Worm (Caenorhabditis elegans) whole organism, L1 larva: Measurements from ENCODE around the gene sdz-19.

Experiments
- C04F5.9 ChIP-seq: sonication (generic microtip); optimal IDR thresholded peaks from 2 replicates; lab custom pipeline; 2016; ENCODE audit warnings: missing genetic modification characterization, missing compliant biosample characterization
- C16A3.4 ChIP-seq: fragments of 150-350 bp; optimal IDR thresholded peaks from 2 replicates; lab custom pipeline; 2014; ENCODE audit warnings: missing biosample characterization, missing genetic modification characterization
- aha-1 ChIP-seq: fragments of 150-350 bp; optimal IDR thresholded peaks from 2 replicates; lab custom pipeline; 2014; ENCODE audit warnings: missing biosample characterization, missing genetic modification characterization
- ama-1 ChIP-seq: fragments of 150-350 bp; optimal IDR thresholded peaks from 2 replicates; lab custom pipeline; 2014
- ceh-63 ChIP-seq: fragments of 200-800 bp; sonication (Bioruptor generic); optimal IDR thresholded peaks from 2 replicates; lab custom pipeline; 2018; ENCODE audit warnings: mild to moderate bottlenecking, missing genetic modification characterization, missing compliant biosample characterization
- ces-1 ChIP-seq: fragments of 150-350 bp; optimal IDR thresholded peaks from 2 replicates; lab custom pipeline; 2014; ENCODE audit warnings: missing biosample characterization, missing genetic modification reagents, missing genetic modification characterization
- dpl-1 ChIP-seq, 3 experiments: fragments of 150-350 bp in 2 of 3; sonication (generic microtip) in 1 of 3; optimal IDR thresholded peaks; 2 replicates each; lab custom pipeline; 2014 to 2017; ENCODE audit warnings: missing biosample characterization in 3 of 3, missing genetic modification characterization in 3 of 3, missing genetic modification reagents in 3 of 3
- dsc-1 ChIP-seq: sonication (generic microtip); optimal IDR thresholded peaks from 2 replicates; lab custom pipeline; 2016; ENCODE audit warnings: mild to moderate bottlenecking, missing genetic modification characterization, missing compliant biosample characterization
- efl-1 ChIP-seq, 4 experiments: fragments of 150-350 bp; optimal IDR thresholded peaks in 3 of 4; peaks in 1 of 4; 1 replicate in 1 of 4; 2 replicates in 3 of 4; lab custom pipeline; 2014; ENCODE audit warnings: missing biosample characterization in 2 of 4, missing genetic modification characterization in 2 of 4, missing genetic modification reagents in 2 of 4
- efl-3 ChIP-seq: fragments of 200-800 bp; sonication (Bioruptor generic); optimal IDR thresholded peaks from 2 replicates; lab custom pipeline; 2018; ENCODE audit warnings: mild to moderate bottlenecking, missing genetic modification characterization, missing compliant biosample characterization
- egl-13 ChIP-seq: sonication (generic microtip); optimal IDR thresholded peaks from 2 replicates; lab custom pipeline; 2016; ENCODE audit warnings: missing genotype, missing genetic modification reagents, missing genetic modification characterization, missing compliant biosample characterization
- elt-2 ChIP-seq: sonication (generic microtip); optimal IDR thresholded peaks from 2 replicates; lab custom pipeline; 2016; ENCODE audit warnings: missing genetic modification characterization, mild to moderate bottlenecking, inconsistent platforms, missing compliant biosample characterization, missing genetic modification reagents
- elt-3 ChIP-seq, 6 experiments: fragments of 150-350 bp in 1 of 6; sonication (generic microtip); optimal IDR thresholded peaks; 2 replicates each; lab custom pipeline; 2017 to 2018; ENCODE audit warnings: missing biosample characterization in 6 of 6, missing genetic modification characterization in 6 of 6, inconsistent platforms in 1 of 6
- ets-5 ChIP-seq: fragments of 200-800 bp; sonication (Bioruptor generic); IDR thresholded peaks from 2 replicates; pipeline ENCODE4 v1.3.6; 2022; ENCODE audit warnings: missing genetic modification characterization, missing compliant biosample characterization
- fkh-10 ChIP-seq: sonication (generic microtip); optimal IDR thresholded peaks from 2 replicates; lab custom pipeline; 2017; ENCODE audit warnings: missing biosample characterization, missing genetic modification reagents, missing genetic modification characterization
- fkh-8 ChIP-seq: sonication (generic microtip); optimal IDR thresholded peaks from 2 replicates; lab custom pipeline; 2016; ENCODE audit warnings: mild to moderate bottlenecking, missing genetic modification characterization, missing compliant biosample characterization
- grh-1 ChIP-seq: fragments of 200-800 bp; sonication (Bioruptor generic); IDR thresholded peaks from 2 replicates; pipeline ENCODE4 v1.3.6; 2022; ENCODE audit warnings: missing genetic modification reagents, missing genetic modification characterization, missing compliant biosample characterization
- hlh-4 ChIP-seq: sonication (generic microtip); optimal IDR thresholded peaks from 2 replicates; lab custom pipeline; 2016; ENCODE audit warnings: mild to moderate bottlenecking, missing genetic modification characterization, missing compliant biosample characterization
- irx-1 ChIP-seq: sonication (generic microtip); optimal IDR thresholded peaks from 2 replicates; lab custom pipeline; 2016; ENCODE audit warnings: missing genetic modification characterization, missing compliant biosample characterization
- lin-13 ChIP-seq: fragments of 150-350 bp; optimal IDR thresholded peaks from 2 replicates; lab custom pipeline; 2014; ENCODE audit warnings: missing biosample characterization, missing genetic modification reagents, missing genetic modification characterization
- lin-14 ChIP-seq: fragments of 200-800 bp; sonication (Bioruptor generic); optimal IDR thresholded peaks from 2 replicates; lab custom pipeline; 2018; ENCODE audit warnings: mild to moderate bottlenecking, missing genetic modification characterization, moderate library complexity, missing compliant biosample characterization
- lin-15B ChIP-seq: fragments of 150-350 bp; sonication (generic microtip); optimal IDR thresholded peaks from 3 replicates; lab custom pipeline; 2014; ENCODE audit warnings: missing biosample characterization, missing genetic modification characterization
- lin-39 ChIP-seq: fragments of 150-350 bp; optimal IDR thresholded peaks from 2 replicates; lab custom pipeline; 2014; ENCODE audit warnings: missing biosample characterization, missing genetic modification reagents, missing genetic modification characterization
- mab-9 ChIP-seq: fragments of 200-800 bp; sonication (Bioruptor generic); IDR thresholded peaks from 2 replicates; pipeline ENCODE4 v1.3.6; 2022; ENCODE audit warnings: missing genetic modification reagents, missing genetic modification characterization, missing compliant biosample characterization
- mdl-1 ChIP-seq, 2 experiments: fragments of 150-350 bp; optimal IDR thresholded peaks; 2 replicates each; lab custom pipeline; 2014 to 2017; ENCODE audit warnings: missing biosample characterization in 2 of 2, missing genetic modification characterization in 2 of 2, inconsistent platforms in 1 of 2
- mef-2 ChIP-seq: fragments of 150-350 bp; optimal IDR thresholded peaks from 2 replicates; lab custom pipeline; 2014; ENCODE audit warnings: missing biosample characterization, missing genetic modification characterization
- mep-1 ChIP-seq: fragments of 150-350 bp; optimal IDR thresholded peaks from 2 replicates; lab custom pipeline; 2014; ENCODE audit warnings: missing biosample characterization, missing genetic modification characterization
- nhr-20 ChIP-seq: sonication (generic microtip); optimal IDR thresholded peaks from 2 replicates; lab custom pipeline; 2016; ENCODE audit warnings: mild to moderate bottlenecking, missing genetic modification characterization, missing compliant biosample characterization
- nhr-47 ChIP-seq: sonication (generic microtip); optimal IDR thresholded peaks from 2 replicates; lab custom pipeline; 2016; ENCODE audit warnings: mild to moderate bottlenecking, missing genetic modification characterization, moderate library complexity, missing compliant biosample characterization
- nhr-71 ChIP-seq: sonication (generic microtip); optimal IDR thresholded peaks from 2 replicates; lab custom pipeline; 2016; ENCODE audit warnings: mild to moderate bottlenecking, missing genetic modification characterization, moderate library complexity, missing compliant biosample characterization
- nhr-77 ChIP-seq: fragments of 150-350 bp; optimal IDR thresholded peaks from 2 replicates; lab custom pipeline; 2014; ENCODE audit warnings: missing biosample characterization, missing genetic modification characterization
- nhr-84 ChIP-seq: sonication (generic microtip); optimal IDR thresholded peaks from 2 replicates; lab custom pipeline; 2017; ENCODE audit warnings: missing biosample characterization, missing genetic modification characterization
- nhr-85 ChIP-seq: sonication (generic microtip); peaks from one replicate; lab custom pipeline; 2016; ENCODE audit warnings: missing genetic modification characterization, inconsistent platforms, missing compliant biosample characterization
- pag-3 ChIP-seq: sonication (generic microtip); optimal IDR thresholded peaks from 2 replicates; lab custom pipeline; 2017; ENCODE audit warnings: missing genetic modification characterization, mild to moderate bottlenecking, missing compliant biosample characterization, antibody characterized with exemption, borderline replicate concordance; ENCODE audit not compliant: insufficient read depth
- pax-3 ChIP-seq: fragments of 200-800 bp; sonication (Bioruptor generic); optimal IDR thresholded peaks from 2 replicates; lab custom pipeline; 2018; ENCODE audit warnings: mild to moderate bottlenecking, missing genetic modification characterization, moderate library complexity, missing compliant biosample characterization
- pqm-1 ChIP-seq: sonication (generic microtip); optimal IDR thresholded peaks from 3 replicates; lab custom pipeline; 2017; ENCODE audit warnings: missing biosample characterization, missing genetic modification characterization
- rnt-1 ChIP-seq: sonication (generic microtip); optimal IDR thresholded peaks from 2 replicates; lab custom pipeline; 2016; ENCODE audit warnings: mild to moderate bottlenecking, missing genetic modification characterization, moderate library complexity, missing compliant biosample characterization
- skn-1 ChIP-seq: fragments of 150-350 bp; optimal IDR thresholded peaks from 2 replicates; lab custom pipeline; 2014; ENCODE audit warnings: missing biosample characterization, missing genetic modification characterization
- snpc-4 ChIP-seq: fragments of 150-350 bp; optimal IDR thresholded peaks from 2 replicates; lab custom pipeline; 2014; ENCODE audit warnings: missing biosample characterization, missing genetic modification characterization
- sox-4 ChIP-seq: sonication (generic microtip); optimal IDR thresholded peaks from 2 replicates; lab custom pipeline; 2016; ENCODE audit warnings: missing genetic modification characterization, missing compliant biosample characterization
- sptf-1 ChIP-seq: fragments of 150-350 bp; optimal IDR thresholded peaks from 2 replicates; lab custom pipeline; 2014; ENCODE audit warnings: missing biosample characterization, missing genetic modification characterization
- swsn-7 ChIP-seq: sonication (generic microtip); optimal IDR thresholded peaks from 2 replicates; lab custom pipeline; 2016; ENCODE audit warnings: missing genetic modification characterization, missing compliant biosample characterization
- tbx-2 ChIP-seq: sonication (generic microtip); optimal IDR thresholded peaks from 2 replicates; lab custom pipeline; 2016; ENCODE audit warnings: missing genetic modification characterization, missing compliant biosample characterization
- tlp-1 ChIP-seq: fragments of 150-350 bp; optimal IDR thresholded peaks from 2 replicates; lab custom pipeline; 2014; ENCODE audit warnings: missing biosample characterization, missing genetic modification characterization
- unc-30 ChIP-seq: sonication (generic microtip); optimal IDR thresholded peaks from 2 replicates; lab custom pipeline; 2017; ENCODE audit warnings: missing biosample characterization, missing genetic modification characterization
- unc-62 ChIP-seq: fragments of 150-350 bp; optimal IDR thresholded peaks from 2 replicates; lab custom pipeline; 2014; ENCODE audit warnings: missing biosample characterization, missing genetic modification reagents, missing genetic modification characterization
- unc-86 ChIP-seq: sonication (generic microtip); optimal IDR thresholded peaks from 2 replicates; lab custom pipeline; 2016; ENCODE audit warnings: missing genetic modification characterization, missing compliant biosample characterization
- unc-98 ChIP-seq: fragments of 200-800 bp; sonication (Bioruptor generic); IDR thresholded peaks from 2 replicates; pipeline ENCODE4 v1.3.6; 2022; ENCODE audit warnings: missing genetic modification characterization, missing compliant biosample characterization
- xbp-1 ChIP-seq: sonication (generic microtip); optimal IDR thresholded peaks from 2 replicates; lab custom pipeline; 2016; ENCODE audit warnings: missing genetic modification characterization, missing compliant biosample characterization
- zag-1 ChIP-seq: fragments of 150-350 bp; optimal IDR thresholded peaks from 2 replicates; lab custom pipeline; 2014; ENCODE audit warnings: missing biosample characterization, missing genetic modification characterization
- zip-4 ChIP-seq: fragments of 200-800 bp; sonication (Bioruptor generic); optimal IDR thresholded peaks from 2 replicates; lab custom pipeline; 2018; ENCODE audit warnings: mild to moderate bottlenecking, missing genetic modification characterization, moderate library complexity, missing compliant biosample characterization
- ztf-11 ChIP-seq, 2 experiments: sonication (generic microtip); optimal IDR thresholded peaks; 2 replicates each; lab custom pipeline; 2016 to 2017; ENCODE audit warnings: missing genetic modification characterization in 2 of 2, missing biosample characterization in 1 of 2, missing compliant biosample characterization in 1 of 2
- ztf-4 ChIP-seq: fragments of 150-350 bp; optimal IDR thresholded peaks from 2 replicates; lab custom pipeline; 2014; ENCODE audit warnings: missing biosample characterization, missing genetic modification characterization

sdz-19 gene

ce11 chrX:12516482-12516826 is 13.3 kb upstream of the sdz-19 start:
- no peak for TF ChIP-seq C16A3.4 (tag; lab: Kevin White, UChicago)
- TF ChIP-seq rnt-1 (tag; lab: Kevin White, UChicago), result no peak
- TF ChIP-seq mdl-1 (tag; optimal IDR thresholded peaks at IDR 0.05; lab: Kevin White, UChicago), result no peak
- TF ChIP-seq mef-2, result no peak
- peak; percentile 36 for TF ChIP-seq egl-13
- peak; percentile 75 for TF ChIP-seq nhr-47
- TF ChIP-seq pag-3 (tag; lab: Kevin White, UChicago), result no peak
- peak; percentile 53 for TF ChIP-seq nhr-85 (tag; lab: Kevin White, UChicago)
- TF ChIP-seq mep-1, result no peak
- no peak for TF ChIP-seq nhr-84 (tag; lab: Kevin White, UChicago)
- TF ChIP-seq nhr-20, result peak; percentile 29
- peak; percentile 81 for TF ChIP-seq nhr-71 (tag; lab: Kevin White, UChicago)
- peak; percentile 71 for TF ChIP-seq hlh-4 (tag; lab: Kevin White, UChicago)
- no peak for TF ChIP-seq unc-62
- TF ChIP-seq unc-86 (tag; lab: Kevin White, UChicago), result no peak
- no peak for TF ChIP-seq zag-1 (tag; lab: Kevin White, UChicago)
- peak; percentile 19 for TF ChIP-seq dsc-1 (tag; lab: Kevin White, UChicago)
- TF ChIP-seq sox-4 (tag; lab: Kevin White, UChicago), result peak; percentile 67
- TF ChIP-seq zip-4 (GFP tag; lab: Kevin White, UChicago), result no peak
- no peak for TF ChIP-seq skn-1 (tag; lab: Kevin White, UChicago)
- no peak for TF ChIP-seq xbp-1 (tag; lab: Kevin White, UChicago)
- no peak for TF ChIP-seq unc-30 (tag; lab: Kevin White, UChicago)
- no peak for TF ChIP-seq ceh-63 (GFP tag; lab: Kevin White, UChicago)
- no peak for TF ChIP-seq C04F5.9
- TF ChIP-seq elt-3 (tag; optimal IDR thresholded peaks at IDR 0.05; lab: Kevin White, UChicago), result no peak
- no peak for TF ChIP-seq fkh-10 (GFP tag; lab: Kevin White, UChicago)
- no peak for TF ChIP-seq tlp-1 (tag; lab: Kevin White, UChicago)
- TF ChIP-seq swsn-7, result peak; percentile 26
- no peak for TF ChIP-seq pqm-1
- no peak for TF ChIP-seq dpl-1 (GFP tag; optimal IDR thresholded peaks at IDR 0.05; lab: Kevin White, UChicago)
- TF ChIP-seq pax-3 (tag; lab: Kevin White, UChicago), result no peak
- TF ChIP-seq fkh-8 (tag; lab: Kevin White, UChicago), result peak; percentile 90
- no peak for TF ChIP-seq lin-39 (tag; lab: Kevin White, UChicago)
- no peak for TF ChIP-seq ets-5
- TF ChIP-seq lin-14 (GFP tag; lab: Kevin White, UChicago), result peak; percentile 36
- TF ChIP-seq ztf-4 (tag; lab: Kevin White, UChicago), result no peak
- TF ChIP-seq nhr-77 (tag; lab: Kevin White, UChicago), result no peak
- no peak for TF ChIP-seq sptf-1 (tag; lab: Kevin White, UChicago)
- TF ChIP-seq efl-1 (optimal IDR thresholded peaks at IDR 0.05; lab: Kevin White, UChicago), result no peak
- TF ChIP-seq efl-1 (GFP tag; optimal IDR thresholded peaks at IDR 0.05 in 1 of 2; lab: Kevin White, UChicago), result no peak
- no peak for TF ChIP-seq ztf-11 (tag; optimal IDR thresholded peaks at IDR 0.05; lab: Kevin White, UChicago)
- no peak for TF ChIP-seq aha-1
- no peak for TF ChIP-seq tbx-2 (tag; lab: Kevin White, UChicago)
- no peak for TF ChIP-seq unc-98 (GFP tag; lab: Robert Waterston, UW)
- no peak for TF ChIP-seq snpc-4
- TF ChIP-seq lin-15B, result no peak
- no peak for TF ChIP-seq mab-9 (GFP tag; lab: Robert Waterston, UW)
- no peak for TF ChIP-seq efl-3 (GFP tag; lab: Kevin White, UChicago)
- no peak for TF ChIP-seq ces-1
- no peak for TF ChIP-seq elt-2 (tag; lab: Kevin White, UChicago)
- TF ChIP-seq grh-1 (GFP tag; lab: Robert Waterston, UW), result no peak
- no peak for TF ChIP-seq ama-1 (lab: Kevin White, UChicago)
- TF ChIP-seq lin-13 (GFP tag; lab: Kevin White, UChicago), result no peak
- no peak for TF ChIP-seq irx-1
